Worm (Caenorhabditis elegans): ENCODE data around the gene F59A6.12.

F59A6.12 gene

DNA sequence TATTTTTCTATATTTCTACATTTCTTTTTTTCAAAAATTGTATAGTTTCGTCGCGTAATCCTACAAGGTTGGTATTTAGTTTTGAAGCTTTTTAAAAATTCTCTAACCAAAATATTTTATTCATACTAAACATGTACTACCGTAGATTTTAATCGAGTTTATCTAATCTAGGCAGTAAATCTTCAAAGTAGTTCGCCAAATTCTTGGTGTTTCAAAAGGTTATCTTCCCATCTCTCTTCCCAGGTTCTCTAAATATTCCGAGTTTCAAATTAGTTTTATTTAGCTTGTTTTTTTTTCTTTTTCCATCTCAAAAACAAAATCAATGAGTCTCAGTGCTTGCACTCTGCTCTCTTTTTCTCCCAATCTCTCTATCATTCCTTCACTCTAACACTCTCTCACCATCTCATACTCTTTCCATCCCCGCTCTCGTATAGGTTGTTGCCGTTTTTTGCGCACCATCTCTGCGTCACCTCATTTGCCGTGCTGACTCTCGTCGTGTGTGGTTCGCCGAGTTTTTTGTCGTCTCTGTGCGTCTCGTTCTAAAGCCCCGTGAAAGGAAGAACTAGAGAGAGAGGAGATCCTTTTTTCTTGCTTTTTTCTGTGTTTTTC, 5.2 kb upstream of the F59A6.12 start (continued):
- TF ChIP-seq dmd-6 (GFP tag; IDR thresholded peaks at IDR 0.05) = peak; percentile 59; the same call in 1 of the 2 replicates
- no peak for TF ChIP-seq ztf-11 (tag; optimal IDR thresholded peaks at IDR 0.05)
- peak; percentile 35 to 85 for TF ChIP-seq mdl-1 (tag; optimal IDR thresholded peaks at IDR 0.05)
- TF ChIP-seq set-16 (GFP tag; IDR thresholded peaks at IDR 0.05) = peak; percentile 44; the same call in 1 of the 2 replicates
- TF ChIP-seq ceh-32 (tag; optimal IDR thresholded peaks at IDR 0.05; ENCODE audit: poor library complexity) = no peak
- no peak for TF ChIP-seq fos-1 (tag; optimal IDR thresholded peaks at IDR 0.05)
- peak; percentile 66 for TF ChIP-seq mxl-3 (GFP tag; optimal IDR thresholded peaks at IDR 0.05)

DNA sequence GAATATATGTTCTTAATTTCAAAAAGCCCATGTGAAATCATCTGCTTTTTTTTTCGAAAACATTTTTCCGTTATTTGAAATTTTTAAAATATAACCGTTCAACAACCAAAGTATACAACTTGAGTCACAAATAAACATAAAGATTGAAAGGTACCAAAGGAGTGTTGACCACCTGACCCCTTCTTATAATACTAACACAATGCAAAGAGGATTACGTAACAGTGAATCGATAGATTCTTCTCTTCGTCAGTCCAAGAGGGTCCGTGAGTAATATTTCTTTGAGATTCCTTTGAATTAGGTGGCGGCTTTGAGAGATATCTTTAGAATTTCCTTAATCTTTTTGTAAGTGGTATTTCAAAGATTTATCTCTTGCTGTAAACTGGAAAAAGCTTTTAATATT, 4.3 kb upstream of the F59A6.12 start:
- TF ChIP-seq aha-1 (tag) (peak; percentile 7), dmd-9 (GFP tag; IDR thresholded peaks at IDR 0.05) (no peak)

DNA sequence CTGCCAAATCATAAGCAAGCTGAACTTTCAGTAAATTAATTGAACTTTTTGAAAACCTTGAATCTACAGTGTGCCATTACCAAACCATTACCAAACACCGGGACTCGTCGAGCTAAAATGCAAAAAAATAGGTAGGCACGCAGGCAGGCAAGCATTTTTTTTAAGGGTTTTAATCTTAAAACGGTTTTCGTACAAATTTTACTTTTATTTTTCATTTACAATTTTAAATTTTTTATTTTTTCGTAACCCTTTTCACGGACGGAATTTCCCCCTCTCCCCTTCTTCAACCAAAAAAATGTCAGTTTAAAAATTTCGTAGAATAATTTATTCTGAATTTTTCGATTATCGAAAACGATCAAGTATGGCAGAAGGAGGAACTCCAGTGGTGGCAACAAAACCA, 2.5 kb upstream of the F59A6.12 start, which contains the start of gene F59A6.2:
Gene F59A6.2, plus strand, starts transcription at position 301 of the 400 bp plus-strand sequence.
- TF ChIP-seq aha-1 (tag) (peak; percentile 53), unc-39 (tag; optimal IDR thresholded peaks at IDR 0.05) (no peak), nhr-25 (tag; optimal IDR thresholded peaks at IDR 0.05; ENCODE audit: borderline replicate concordance, insufficient read depth) (no peak), hlh-11 (tag; optimal IDR thresholded peaks at IDR 0.05) (no peak), mep-1 (tag; optimal IDR thresholded peaks at IDR 0.05) (no peak)

DNA sequence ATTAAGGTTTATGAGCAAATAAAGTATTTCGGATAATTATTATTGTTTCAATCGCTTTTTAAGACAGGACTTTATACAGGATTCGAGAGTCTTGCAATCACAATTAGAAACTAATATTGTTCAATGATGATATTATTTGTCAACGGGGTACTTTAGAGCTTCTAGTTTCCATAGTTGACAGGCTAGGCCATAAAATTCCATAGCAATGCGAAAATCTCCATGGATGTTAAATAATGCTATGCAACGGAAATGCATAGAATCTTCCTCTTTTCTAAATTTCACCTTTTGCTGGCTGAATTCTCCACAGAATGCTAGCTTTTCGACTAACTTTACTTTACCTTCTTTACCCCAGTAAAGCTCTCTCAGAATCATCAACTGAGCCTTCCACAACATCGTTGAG, 3.8 kb downstream of the F59A6.12 start, which contains the start of gene F59A6.3:
Gene F59A6.3, plus strand, starts transcription at position 301 of the 400 bp plus-strand sequence.
- TF ChIP-seq ctbp-1 (GFP tag; IDR thresholded peaks at IDR 0.05) (no peak), dmd-8 (GFP tag; IDR thresholded peaks at IDR 0.05) (no peak), egl-27 (tag; optimal IDR thresholded peaks at IDR 0.05) (no peak), mxl-3 (GFP tag; optimal IDR thresholded peaks at IDR 0.05) (no peak), snpc-1.2 (GFP tag; IDR thresholded peaks at IDR 0.05) (no peak), nhr-102 (tag; optimal IDR thresholded peaks at IDR 0.05) (no peak), nhr-76 (tag; optimal IDR thresholded peaks at IDR 0.05) (no peak), ceh-62 (tag; optimal IDR thresholded peaks at IDR 0.05) (no peak)

DNA sequence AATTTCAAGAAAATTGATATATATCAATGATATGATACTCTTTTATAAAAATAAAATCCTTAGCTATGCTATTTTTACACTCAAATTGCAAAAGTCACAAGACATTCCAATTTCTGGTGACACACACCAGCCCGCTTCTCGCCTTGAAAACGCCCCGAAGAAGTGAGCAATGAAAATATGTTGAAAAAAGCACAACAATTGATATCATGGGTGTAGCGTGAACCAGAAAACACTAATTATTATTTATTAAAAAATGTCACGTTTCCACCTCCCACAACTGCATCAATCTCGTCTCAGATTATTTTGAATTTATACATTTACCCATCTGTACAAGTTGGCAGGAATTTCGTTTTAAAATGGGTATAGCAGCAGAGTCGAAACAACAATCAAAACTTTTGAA, 7.1 kb downstream of the F59A6.12 start, which contains the start of gene F59A6.4:
Gene F59A6.4, plus strand, starts transcription at position 301 of the 400 bp plus-strand sequence.
- no peak for TF ChIP-seq zfp-2 (tag; optimal IDR thresholded peaks at IDR 0.05)
- TF ChIP-seq lin-13 (GFP tag; optimal IDR thresholded peaks at IDR 0.05) = no peak
- TF ChIP-seq ctbp-1 (GFP tag; IDR thresholded peaks at IDR 0.05) = no peak
- no peak for TF ChIP-seq set-16 (GFP tag; IDR thresholded peaks at IDR 0.05)
- TF ChIP-seq lin-1 (GFP tag; IDR thresholded peaks at IDR 0.05) = no peak
- TF ChIP-seq F44E2.7 (GFP tag; IDR thresholded peaks at IDR 0.05) = no peak
- no peak for TF ChIP-seq ceh-82 (tag; optimal IDR thresholded peaks at IDR 0.05)
- TF ChIP-seq spr-3 (GFP tag; optimal IDR thresholded peaks at IDR 0.05) = no peak
- no peak for TF ChIP-seq pqm-1 (tag; optimal IDR thresholded peaks at IDR 0.05)
- no peak for TF ChIP-seq zip-11 (GFP tag; IDR thresholded peaks at IDR 0.05)
- TF ChIP-seq ceh-44 (GFP tag; IDR thresholded peaks at IDR 0.05) = no peak
- TF ChIP-seq dve-1 (tag; optimal IDR thresholded peaks at IDR 0.05; ENCODE audit: insufficient read depth) = no peak
- TF ChIP-seq Y75B8A.6 (GFP tag; IDR thresholded peaks at IDR 0.05) = no peak

DNA sequence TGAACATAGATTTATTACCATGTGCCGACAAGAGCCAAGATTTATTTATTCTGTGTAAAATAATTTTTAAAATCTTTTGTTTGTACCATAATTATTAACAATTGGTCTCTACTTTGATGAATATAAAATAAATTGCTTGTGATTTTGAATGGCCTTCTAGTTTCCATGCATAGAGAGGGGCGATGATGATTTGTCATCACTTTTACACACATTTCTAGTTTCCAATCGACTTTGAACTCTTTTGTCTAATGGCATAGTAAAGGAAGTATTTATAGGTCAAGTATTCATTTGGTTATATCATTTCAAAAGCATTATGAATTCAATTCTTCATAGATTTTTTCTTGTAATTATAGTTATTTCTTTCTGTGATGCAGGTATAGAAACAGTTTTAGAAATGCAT, 8.2 kb downstream of the F59A6.12 start, which contains the start of gene F59A6.10:
Gene F59A6.10, plus strand, starts transcription at position 301 of the 400 bp plus-strand sequence.
- TF ChIP-seq lin-15B (tag; optimal IDR thresholded peaks at IDR 0.05) = no peak
